Worm (Caenorhabditis elegans) whole organism, L2 larva: ENCODE measurements around the gene sri-25.

Source experiments
- C34F6.9 ChIP-seq: fragments of 150-350 bp; optimal IDR thresholded peaks from 2 replicates; lab custom pipeline; 2014; ENCODE audit warnings: missing biosample characterization, missing genetic modification characterization
- F13H6.1 ChIP-seq: sonication (generic microtip); optimal IDR thresholded peaks from 2 replicates; lab custom pipeline; 2016; ENCODE audit warnings: missing genetic modification characterization, missing compliant biosample characterization
- R02D3.7 ChIP-seq: fragments of 150-350 bp; optimal IDR thresholded peaks from 2 replicates; lab custom pipeline; 2014; ENCODE audit warnings: missing biosample characterization, missing genetic modification characterization
- Y55F3AM.14 ChIP-seq: fragments of 200-800 bp; sonication (Bioruptor generic); optimal IDR thresholded peaks from 2 replicates; lab custom pipeline; 2018; ENCODE audit warnings: mild to moderate bottlenecking, missing genetic modification characterization, missing compliant biosample characterization
- ZK546.5 ChIP-seq: sonication (generic microtip); optimal IDR thresholded peaks from 2 replicates; lab custom pipeline; 2017; ENCODE audit warnings: missing biosample characterization, missing genetic modification characterization
- alr-1 ChIP-seq: fragments of 150-350 bp; optimal IDR thresholded peaks from 2 replicates; lab custom pipeline; 2014; ENCODE audit warnings: missing biosample characterization, missing genetic modification characterization
- aly-2 ChIP-seq: fragments of 150-350 bp; optimal IDR thresholded peaks from 2 replicates; lab custom pipeline; 2014; ENCODE audit warnings: missing biosample characterization, missing genetic modification characterization
- ama-1 ChIP-seq: fragments of 150-350 bp; optimal IDR thresholded peaks from 2 replicates; lab custom pipeline; 2018; ENCODE audit warnings: inconsistent platforms
- blmp-1 ChIP-seq: sonication (generic microtip); optimal IDR thresholded peaks from 2 replicates; lab custom pipeline; 2017; ENCODE audit warnings: missing genetic modification characterization, mild to moderate bottlenecking, missing compliant biosample characterization, antibody characterized with exemption, moderate library complexity; ENCODE audit not compliant: insufficient read depth
- ceh-16 ChIP-seq: fragments of 150-350 bp; optimal IDR thresholded peaks from 2 replicates; lab custom pipeline; 2014; ENCODE audit warnings: missing biosample characterization, missing genetic modification characterization
- ceh-82 ChIP-seq: fragments of 150-350 bp; optimal IDR thresholded peaks from 2 replicates; lab custom pipeline; 2014; ENCODE audit warnings: missing biosample characterization, missing genetic modification characterization
- crh-2 ChIP-seq: sonication (generic microtip); optimal IDR thresholded peaks from 2 replicates; lab custom pipeline; 2017; ENCODE audit warnings: missing biosample characterization, missing genetic modification characterization
- dmd-4 ChIP-seq: sonication (generic microtip); optimal IDR thresholded peaks from 2 replicates; lab custom pipeline; 2017; ENCODE audit warnings: missing biosample characterization, missing genetic modification characterization
- egl-27 ChIP-seq: sonication (generic microtip); optimal IDR thresholded peaks from 3 replicates; lab custom pipeline; 2017; ENCODE audit warnings: missing biosample characterization, missing genetic modification reagents, missing genetic modification characterization
- elt-1 ChIP-seq: fragments of 150-350 bp; optimal IDR thresholded peaks from 2 replicates; lab custom pipeline; 2014; ENCODE audit warnings: missing biosample characterization, missing genetic modification characterization
- fos-1 ChIP-seq: fragments of 150-350 bp; optimal IDR thresholded peaks from 2 replicates; lab custom pipeline; 2014; ENCODE audit warnings: missing biosample characterization, missing genetic modification characterization
- gmeb-1 ChIP-seq: fragments of 150-350 bp; optimal IDR thresholded peaks from 2 replicates; lab custom pipeline; 2014; ENCODE audit warnings: missing biosample characterization, missing genetic modification characterization
- lin-11 ChIP-seq: fragments of 150-350 bp; sonication (generic microtip); optimal IDR thresholded peaks from 2 replicates; lab custom pipeline; 2014; ENCODE audit warnings: missing biosample characterization, missing genetic modification characterization, inconsistent platforms, mixed read lengths
- lin-13 ChIP-seq: fragments of 150-350 bp; optimal IDR thresholded peaks from 2 replicates; lab custom pipeline; 2014; ENCODE audit warnings: missing biosample characterization, missing genetic modification reagents, missing genetic modification characterization
- lin-39 ChIP-seq: fragments of 150-350 bp; optimal IDR thresholded peaks from 2 replicates; lab custom pipeline; 2014; ENCODE audit warnings: missing biosample characterization, missing genetic modification reagents, missing genetic modification characterization
- lsy-2 ChIP-seq, 2 experiments: fragments of 150-350 bp in 1 of 2; sonication (generic microtip) in 1 of 2; optimal IDR thresholded peaks; 2 replicates each; lab custom pipeline; 2014 to 2017; ENCODE audit warnings: missing biosample characterization in 2 of 2, missing genetic modification characterization in 2 of 2
- mab-5 ChIP-seq: fragments of 150-350 bp; optimal IDR thresholded peaks from 2 replicates; lab custom pipeline; 2014; ENCODE audit warnings: missing biosample characterization, missing genetic modification characterization
- mbf-1 ChIP-seq: sonication (generic microtip); optimal IDR thresholded peaks from 2 replicates; lab custom pipeline; 2017; ENCODE audit warnings: missing biosample characterization, missing genetic modification characterization
- mdl-1 ChIP-seq, 2 experiments: fragments of 150-350 bp in 1 of 2; sonication (generic microtip) in 1 of 2; optimal IDR thresholded peaks; 2 replicates each; lab custom pipeline; 2017; ENCODE audit warnings: missing biosample characterization in 2 of 2, missing genetic modification characterization in 2 of 2
- nhr-10 ChIP-seq: sonication (generic microtip); optimal IDR thresholded peaks from 2 replicates; lab custom pipeline; 2017; ENCODE audit warnings: missing biosample characterization, missing genetic modification characterization
- nhr-11 ChIP-seq: fragments of 150-350 bp; optimal IDR thresholded peaks from 2 replicates; lab custom pipeline; 2014; ENCODE audit warnings: missing biosample characterization, missing genetic modification characterization
- nhr-129 ChIP-seq: fragments of 150-350 bp; optimal IDR thresholded peaks from 2 replicates; lab custom pipeline; 2014; ENCODE audit warnings: missing biosample characterization, missing genetic modification characterization
- nhr-21 ChIP-seq: fragments of 150-350 bp; optimal IDR thresholded peaks from 2 replicates; lab custom pipeline; 2014; ENCODE audit warnings: missing biosample characterization, missing genetic modification characterization
- nhr-23 ChIP-seq: fragments of 150-350 bp; optimal IDR thresholded peaks from 2 replicates; lab custom pipeline; 2014; ENCODE audit warnings: missing biosample characterization, missing genetic modification reagents, missing genetic modification characterization
- nhr-237 ChIP-seq: fragments of 150-350 bp; optimal IDR thresholded peaks from 2 replicates; lab custom pipeline; 2014; ENCODE audit warnings: missing biosample characterization, missing genetic modification characterization
- nhr-25 ChIP-seq: fragments of 150-350 bp; sonication (generic microtip); optimal IDR thresholded peaks from 3 replicates; lab custom pipeline; 2014; ENCODE audit warnings: missing biosample characterization, missing genetic modification characterization
- nhr-6 ChIP-seq: fragments of 150-350 bp; optimal IDR thresholded peaks from 2 replicates; lab custom pipeline; 2014; ENCODE audit warnings: missing biosample characterization, missing genetic modification characterization
- nhr-77 ChIP-seq: fragments of 150-350 bp; optimal IDR thresholded peaks from 2 replicates; lab custom pipeline; 2014; ENCODE audit warnings: missing biosample characterization, missing genetic modification characterization
- peb-1 ChIP-seq: fragments of 150-350 bp; optimal IDR thresholded peaks from 2 replicates; lab custom pipeline; 2014; ENCODE audit warnings: missing biosample characterization, missing genetic modification characterization
- sem-4 ChIP-seq: fragments of 150-350 bp; optimal IDR thresholded peaks from 2 replicates; lab custom pipeline; 2014; ENCODE audit warnings: missing biosample characterization, missing genetic modification reagents, missing genetic modification characterization
- sma-3 ChIP-seq: sonication (generic microtip); optimal IDR thresholded peaks from 2 replicates; lab custom pipeline; 2016; ENCODE audit warnings: missing genetic modification reagents, missing genetic modification characterization, missing compliant biosample characterization
- sma-9 ChIP-seq, 2 experiments: fragments of 150-350 bp in 1 of 2; sonication (generic microtip) in 1 of 2; optimal IDR thresholded peaks; 2 replicates each; lab custom pipeline; 2014 to 2016; ENCODE audit warnings: missing genetic modification characterization in 2 of 2, mild to moderate bottlenecking in 1 of 2, missing biosample characterization in 1 of 2, missing compliant biosample characterization in 1 of 2, missing genetic modification reagents in 1 of 2, moderate library complexity in 1 of 2
- snpc-4 ChIP-seq: fragments of 150-350 bp; optimal IDR thresholded peaks from 2 replicates; lab custom pipeline; 2014; ENCODE audit warnings: missing biosample characterization, missing genetic modification characterization
- unc-39 ChIP-seq: fragments of 150-350 bp; optimal IDR thresholded peaks from 2 replicates; lab custom pipeline; 2014; ENCODE audit warnings: missing biosample characterization, missing genetic modification characterization
- unc-55 ChIP-seq: fragments of 150-350 bp; sonication (generic microtip); optimal IDR thresholded peaks from 3 replicates; lab custom pipeline; 2014; ENCODE audit warnings: missing biosample characterization, missing genetic modification reagents, missing genetic modification characterization
- unc-62 ChIP-seq: fragments of 150-350 bp; optimal IDR thresholded peaks from 2 replicates; lab custom pipeline; 2014; ENCODE audit warnings: missing biosample characterization, missing genetic modification reagents, missing genetic modification characterization
- zag-1 ChIP-seq: fragments of 150-350 bp; optimal IDR thresholded peaks from 2 replicates; lab custom pipeline; 2014; ENCODE audit warnings: missing biosample characterization, missing genetic modification characterization
- ztf-1 ChIP-seq: fragments of 200-800 bp; sonication (Bioruptor generic); conservative IDR thresholded peaks from 2 replicates; pipeline ENCODE4 v1.3.6; 2022; ENCODE audit warnings: missing genetic modification characterization, missing compliant biosample characterization
- ztf-11 ChIP-seq: sonication (generic microtip); optimal IDR thresholded peaks from 2 replicates; lab custom pipeline; 2017; ENCODE audit warnings: missing biosample characterization, missing genetic modification characterization
- ztf-4 ChIP-seq: fragments of 150-350 bp; optimal IDR thresholded peaks from 2 replicates; lab custom pipeline; 2014; ENCODE audit warnings: missing biosample characterization, missing genetic modification characterization

Gene sri-25

ce11 chrV:15189567-15189966 lies 27.2 kb upstream of the sri-25 start, which contains the start of gene cyn-3:
TSS of gene cyn-3 (plus strand) at chrV:15189927.
- TF ChIP-seq egl-27 (tag; lab: Kevin White, UChicago) = peak; percentile 31
- peak; percentile 93 for TF ChIP-seq lin-13
- no peak for TF ChIP-seq nhr-10 (tag; lab: Kevin White, UChicago)
- peak; percentile 91 for TF ChIP-seq lin-11
- no peak for TF ChIP-seq elt-1 (tag; lab: Kevin White, UChicago)
- no peak for TF ChIP-seq nhr-6 (tag; lab: Kevin White, UChicago)
- peak; percentile 78 for TF ChIP-seq blmp-1 (tag; lab: Kevin White, UChicago)
- peak; percentile 41 for TF ChIP-seq R02D3.7
- TF ChIP-seq mdl-1 (tag; optimal IDR thresholded peaks at IDR 0.05; lab: Kevin White, UChicago) = no peak
- TF ChIP-seq lin-39 = no peak
- TF ChIP-seq aly-2 (tag; lab: Kevin White, UChicago) = no peak
- peak; percentile 96 for TF ChIP-seq crh-2
- peak; percentile 30 for TF ChIP-seq ZK546.5 (tag; lab: Kevin White, UChicago)
- peak; percentile 99 for TF ChIP-seq gmeb-1 (tag; lab: Kevin White, UChicago)
- peak; percentile 46 for TF ChIP-seq zag-1 (tag; lab: Kevin White, UChicago)
- no peak for TF ChIP-seq mbf-1 (tag; lab: Kevin White, UChicago)
- no peak for TF ChIP-seq ztf-11 (tag; lab: Kevin White, UChicago)
- TF ChIP-seq nhr-23 (tag; lab: Kevin White, UChicago) = no peak
- peak; percentile 87 for TF ChIP-seq sma-3 (GFP tag; lab: Kevin White, UChicago)
- TF ChIP-seq ama-1 (lab: Kevin White, UChicago) = peak; percentile 85
- peak; percentile 59 for TF ChIP-seq ceh-16 (tag; lab: Kevin White, UChicago)
- no peak for TF ChIP-seq unc-39 (tag; lab: Kevin White, UChicago)
- TF ChIP-seq nhr-25 (tag; lab: Kevin White, UChicago) = peak; percentile 93
- TF ChIP-seq nhr-129 (tag; lab: Kevin White, UChicago) = peak; percentile 89
- no peak for TF ChIP-seq nhr-11
- peak; percentile 93 for TF ChIP-seq C34F6.9 (tag; lab: Kevin White, UChicago)
- TF ChIP-seq nhr-77 (tag; lab: Kevin White, UChicago) = peak; percentile 54
- peak; percentile 85 for TF ChIP-seq nhr-21
- TF ChIP-seq unc-62 = no peak
- TF ChIP-seq alr-1 (tag; lab: Kevin White, UChicago) = no peak
- peak; percentile 82 to 93 for TF ChIP-seq lsy-2 (tag; optimal IDR thresholded peaks at IDR 0.05; lab: Kevin White, UChicago)
- peak; percentile 38 for TF ChIP-seq ceh-82 (tag; lab: Kevin White, UChicago)
- TF ChIP-seq Y55F3AM.14 (GFP tag; lab: Kevin White, UChicago) = no peak
- peak; percentile 92 for TF ChIP-seq sem-4 (tag; lab: Kevin White, UChicago)
- peak; percentile 90 for TF ChIP-seq sma-9 (GFP tag; optimal IDR thresholded peaks at IDR 0.05; lab: Kevin White, UChicago)
- no peak for TF ChIP-seq sma-9 (tag; optimal IDR thresholded peaks at IDR 0.05; lab: Kevin White, UChicago)
- peak; percentile 73 for TF ChIP-seq ztf-4 (tag; lab: Kevin White, UChicago)
- TF ChIP-seq fos-1 (tag; lab: Kevin White, UChicago) = peak; percentile 76
- peak; percentile 81 for TF ChIP-seq mab-5 (tag; lab: Kevin White, UChicago)
- peak; percentile 85 for TF ChIP-seq F13H6.1 (tag; lab: Kevin White, UChicago)
- TF ChIP-seq unc-55 (GFP tag; lab: Kevin White, UChicago) = peak; percentile 97
- no peak for TF ChIP-seq ztf-1
- TF ChIP-seq snpc-4 (tag; lab: Kevin White, UChicago) = peak; percentile 87

- TF ChIP-seq mdl-1 (tag; optimal IDR thresholded peaks at IDR 0.05; lab: Kevin White, UChicago) = no peak
- TF ChIP-seq peb-1 (tag; lab: Kevin White, UChicago) = no peak
- peak; percentile 81 for TF ChIP-seq nhr-21
- TF ChIP-seq egl-27 (tag; lab: Kevin White, UChicago) = peak; percentile 56
- TF ChIP-seq Y55F3AM.14 (GFP tag; lab: Kevin White, UChicago) = peak; percentile 77
- no peak for TF ChIP-seq unc-62
- no peak for TF ChIP-seq ZK546.5 (tag; lab: Kevin White, UChicago)
- peak; percentile 73 for TF ChIP-seq unc-55 (GFP tag; lab: Kevin White, UChicago)
- no peak for TF ChIP-seq nhr-10 (tag; lab: Kevin White, UChicago)
- peak; percentile 83 for TF ChIP-seq sma-9 (GFP tag; optimal IDR thresholded peaks at IDR 0.05; lab: Kevin White, UChicago)
- TF ChIP-seq sma-9 (tag; optimal IDR thresholded peaks at IDR 0.05; lab: Kevin White, UChicago) = no peak
- TF ChIP-seq nhr-23 (tag; lab: Kevin White, UChicago) = no peak
- TF ChIP-seq nhr-11 = no peak
- no peak for TF ChIP-seq ceh-82 (tag; lab: Kevin White, UChicago)
- TF ChIP-seq ceh-16 (tag; lab: Kevin White, UChicago) = peak; percentile 33
- peak; percentile 32 for TF ChIP-seq blmp-1 (tag; lab: Kevin White, UChicago)
- TF ChIP-seq F13H6.1 (tag; lab: Kevin White, UChicago) = peak; percentile 69
- TF ChIP-seq alr-1 (tag; lab: Kevin White, UChicago) = no peak
- peak; percentile 62 for TF ChIP-seq C34F6.9 (tag; lab: Kevin White, UChicago)
- TF ChIP-seq ztf-4 (tag; lab: Kevin White, UChicago) = peak; percentile 70
- TF ChIP-seq fos-1 (tag; lab: Kevin White, UChicago) = peak; percentile 67
- TF ChIP-seq dmd-4 = no peak
- no peak for TF ChIP-seq zag-1 (tag; lab: Kevin White, UChicago)
- TF ChIP-seq mab-5 (tag; lab: Kevin White, UChicago) = peak; percentile 2
- no peak for TF ChIP-seq nhr-77 (tag; lab: Kevin White, UChicago)
- TF ChIP-seq ztf-11 (tag; lab: Kevin White, UChicago) = no peak
- no peak for TF ChIP-seq R02D3.7
- no peak for TF ChIP-seq mbf-1 (tag; lab: Kevin White, UChicago)
- peak; percentile 25 to 63 for TF ChIP-seq lsy-2 (tag; optimal IDR thresholded peaks at IDR 0.05; lab: Kevin White, UChicago)
- TF ChIP-seq crh-2 = peak; percentile 82
- no peak for TF ChIP-seq ztf-1
- no peak for TF ChIP-seq nhr-237 (tag; lab: Kevin White, UChicago)
- TF ChIP-seq snpc-4 (tag; lab: Kevin White, UChicago) = peak; percentile 55
- peak; percentile 76 for TF ChIP-seq lin-13
- TF ChIP-seq sma-3 (GFP tag; lab: Kevin White, UChicago) = peak; percentile 80
- TF ChIP-seq lin-11 = peak; percentile 66
- no peak for TF ChIP-seq unc-39 (tag; lab: Kevin White, UChicago)
- TF ChIP-seq nhr-25 (tag; lab: Kevin White, UChicago) = no peak
- no peak for TF ChIP-seq lin-39
- TF ChIP-seq elt-1 (tag; lab: Kevin White, UChicago) = no peak
Observed at ce11 chrV:15190903-15191302, 25.9 kb upstream of the sri-25 start, which contains the start of gene Y75B12B.11. TSS of gene Y75B12B.11 (plus strand) at chrV:15191296.
